Worm (Caenorhabditis elegans): ENCODE data around the gene scyl-1.

Gene scyl-1

DNA sequence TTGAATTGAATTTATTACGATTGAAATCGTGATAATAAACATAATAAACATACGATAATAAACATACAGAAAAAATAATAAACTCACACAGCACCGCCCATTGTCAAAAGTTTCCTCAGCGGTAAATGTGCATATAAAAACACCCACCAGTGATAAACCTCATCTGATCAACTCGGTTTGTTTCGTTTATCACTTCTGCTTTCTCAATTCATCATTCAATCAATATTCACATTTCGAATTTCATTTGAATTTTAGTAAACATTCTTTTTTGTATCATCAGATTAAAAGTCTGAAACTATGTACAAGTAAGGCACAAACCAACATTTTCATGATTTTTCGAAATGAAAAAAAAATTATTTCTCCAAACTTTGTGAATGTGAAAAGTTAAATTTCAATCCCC lies 28.4 kb downstream of the scyl-1 start, which contains the start of gene try-10:
try-10 (minus strand) TSS at position 101 of the 400 bp plus-strand sequence.
- TF ChIP-seq madf-5 (GFP tag; IDR thresholded peaks at IDR 0.05) (no peak), nhr-11 (tag; optimal IDR thresholded peaks at IDR 0.05) (no peak), ztf-11 (tag; optimal IDR thresholded peaks at IDR 0.05) (no peak), lin-38 (GFP tag; IDR thresholded peaks at IDR 0.05) (no peak), rbr-2 (tag; optimal IDR thresholded peaks at IDR 0.05) (no peak), D1046.2 (GFP tag; IDR thresholded peaks at IDR 0.05) (no peak), nhr-42 (GFP tag; IDR thresholded peaks at IDR 0.05) (no peak), nhr-111 (GFP tag; optimal IDR thresholded peaks at IDR 0.05) (no peak), mdl-1 (tag; optimal IDR thresholded peaks at IDR 0.05) (no peak), F37D6.2 (tag; optimal IDR thresholded peaks at IDR 0.05) (no peak)

DNA sequence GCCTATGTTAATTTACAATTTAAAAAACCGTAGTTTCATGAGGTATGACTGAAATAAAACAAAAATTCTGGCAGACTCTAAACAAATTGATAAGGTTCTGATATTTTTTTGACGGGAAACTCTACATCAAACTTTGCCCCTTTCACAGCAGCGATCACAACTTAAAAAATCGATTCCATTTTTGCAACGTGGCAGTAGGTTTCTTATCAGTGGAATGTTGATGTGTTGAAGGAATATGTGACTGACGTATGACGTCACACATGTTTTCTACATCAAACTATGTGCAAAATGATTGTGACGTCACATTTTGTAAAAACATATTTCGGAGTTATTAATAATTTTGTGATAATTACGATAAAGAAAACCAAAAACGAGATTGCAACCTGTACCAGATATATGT lies 29.6 kb downstream of the scyl-1 start:
- no peak for TF ChIP-seq snpc-4 (tag; optimal IDR thresholded peaks at IDR 0.05)
- TF ChIP-seq Y5F2A.4 (GFP tag; optimal IDR thresholded peaks at IDR 0.05) = no peak
- TF ChIP-seq zfp-2 (tag; optimal IDR thresholded peaks at IDR 0.05) = no peak
- TF ChIP-seq nhr-102 (tag; optimal IDR thresholded peaks at IDR 0.05) = peak; percentile 80
- TF ChIP-seq dmd-8 (GFP tag; IDR thresholded peaks at IDR 0.05) = no peak
- TF ChIP-seq D1046.2 (GFP tag; IDR thresholded peaks at IDR 0.05) = no peak
- TF ChIP-seq daf-16 (GFP tag; optimal IDR thresholded peaks at IDR 0.05) = peak in 1 of 2 experiments; percentile 53
- peak; percentile 89 for TF ChIP-seq daf-16 (tag; optimal IDR thresholded peaks at IDR 0.05)
- TF ChIP-seq mdt-29 (GFP tag; IDR thresholded peaks at IDR 0.05) = no peak
- TF ChIP-seq F44E2.7 (GFP tag; IDR thresholded peaks at IDR 0.05) = no peak
- TF ChIP-seq F10B5.3 (tag; optimal IDR thresholded peaks at IDR 0.05) = no peak
- TF ChIP-seq lin-13 (GFP tag; optimal IDR thresholded peaks at IDR 0.05) = no peak
- TF ChIP-seq mes-2 (tag; optimal IDR thresholded peaks at IDR 0.05; ENCODE audit: poor library complexity, severe bottlenecking) = peak; percentile 2
- peak; percentile 52 for TF ChIP-seq T20F7.1 (GFP tag; optimal IDR thresholded peaks at IDR 0.05)
- TF ChIP-seq Y75B8A.6 (GFP tag; IDR thresholded peaks at IDR 0.05) = no peak
- TF ChIP-seq hlh-11 (tag; optimal IDR thresholded peaks at IDR 0.05) = peak; percentile 80
- no peak for TF ChIP-seq nhr-237 (tag; optimal IDR thresholded peaks at IDR 0.05)
- no peak for TF ChIP-seq zip-11 (GFP tag; IDR thresholded peaks at IDR 0.05)
- no peak for TF ChIP-seq spr-3 (GFP tag; optimal IDR thresholded peaks at IDR 0.05)
- TF ChIP-seq saeg-2 (GFP tag; IDR thresholded peaks at IDR 0.05) = peak; percentile 37; the same call in 1 of the 2 replicates
- TF ChIP-seq lsy-2 (tag; optimal IDR thresholded peaks at IDR 0.05) = peak in 1 of 2 experiments; percentile 15
- peak in 1 of 2 experiments; percentile 83 for TF ChIP-seq unc-62 (GFP tag; optimal IDR thresholded peaks at IDR 0.05 in 1 of 2)
- no peak for TF ChIP-seq unc-62 (tag; optimal IDR thresholded peaks at IDR 0.05)
- no peak for TF ChIP-seq dmd-9 (GFP tag; IDR thresholded peaks at IDR 0.05)
- TF ChIP-seq nhr-76 (tag; optimal IDR thresholded peaks at IDR 0.05) = no peak
- no peak for TF ChIP-seq nhr-6 (tag; optimal IDR thresholded peaks at IDR 0.05)
- TF ChIP-seq dmd-6 (GFP tag; IDR thresholded peaks at IDR 0.05) = peak; percentile 92
- TF ChIP-seq tra-1 (GFP tag; IDR thresholded peaks at IDR 0.05) = peak; percentile 59; the same call in 1 of the 2 replicates
- peak; percentile 88 for TF ChIP-seq dve-1 (tag; optimal IDR thresholded peaks at IDR 0.05; ENCODE audit: insufficient read depth)
- no peak for TF ChIP-seq ceh-20 (GFP tag; IDR thresholded peaks at IDR 0.05)
- TF ChIP-seq R02D3.7 (tag; optimal IDR thresholded peaks at IDR 0.05) = no peak
- no peak for TF ChIP-seq ceh-44 (GFP tag; IDR thresholded peaks at IDR 0.05)
- TF ChIP-seq lin-39 (tag; optimal IDR thresholded peaks at IDR 0.05) = no peak
- no peak for TF ChIP-seq rbr-2 (tag; optimal IDR thresholded peaks at IDR 0.05)
- no peak for TF ChIP-seq mxl-2 (GFP tag; conservative IDR thresholded peaks at IDR 0.05)
- peak; percentile 69 for TF ChIP-seq nhr-48 (tag; optimal IDR thresholded peaks at IDR 0.05)
- TF ChIP-seq pqm-1 (tag; optimal IDR thresholded peaks at IDR 0.05) = peak; percentile 5
- no peak for TF ChIP-seq zip-2 (tag; optimal IDR thresholded peaks at IDR 0.05)
- TF ChIP-seq pha-4 (GFP tag; IDR thresholded peaks at IDR 0.05) = no peak
- no peak for TF ChIP-seq pha-4 (tag; optimal IDR thresholded peaks at IDR 0.05)
- TF ChIP-seq ces-1 (GFP tag; optimal IDR thresholded peaks at IDR 0.05) = no peak
- peak; percentile 36 for TF ChIP-seq nhr-28 (tag; optimal IDR thresholded peaks at IDR 0.05)
- TF ChIP-seq nhr-11 (tag; optimal IDR thresholded peaks at IDR 0.05) = no peak
- TF ChIP-seq T26A8.4 (GFP tag; IDR thresholded peaks at IDR 0.05) = no peak

All from whole organism, L4 larva.